Worm (Caenorhabditis elegans) whole organism, L1 larva: ENCODE results near the gene C17H11.1.

Experiments
- ceh-63 ChIP-seq: fragments of 200-800 bp; sonication (Bioruptor generic); optimal IDR thresholded peaks from 2 replicates; lab custom pipeline; 2018; ENCODE audit warnings: mild to moderate bottlenecking, missing genetic modification characterization, missing compliant biosample characterization
- nhr-11 ChIP-seq: fragments of 150-350 bp; optimal IDR thresholded peaks from 2 replicates; lab custom pipeline; 2014; ENCODE audit warnings: missing biosample characterization, missing genetic modification characterization
- tbx-2 ChIP-seq: sonication (generic microtip); optimal IDR thresholded peaks from 2 replicates; lab custom pipeline; 2016; ENCODE audit warnings: missing genetic modification characterization, missing compliant biosample characterization
- zag-1 ChIP-seq: fragments of 150-350 bp; optimal IDR thresholded peaks from 2 replicates; lab custom pipeline; 2014; ENCODE audit warnings: missing biosample characterization, missing genetic modification characterization

- TF ChIP-seq tbx-2 (tag; lab: Kevin White, UChicago) (no peak), zag-1 (tag; lab: Kevin White, UChicago) (no peak), ceh-63 (GFP tag; lab: Kevin White, UChicago) (no peak), nhr-11 (tag; lab: Kevin White, UChicago) (no peak)
These were observed 4.2 kb upstream of the C17H11.1 start, which contains the start of gene C17H11.2 for ce11 chrX:8169534-8169933.
